Fruit fly (Drosophila melanogaster) whole organism, embryonic: ENCODE measurements around the gene Nup107.

Source experiments
- Atf3 ChIP-seq: fragments of 200-800 bp; sonication (Bioruptor generic); optimal IDR thresholded peaks from 3 replicates; lab custom pipeline; 2016; ENCODE audit warnings: missing biosample characterization, missing genetic modification characterization
- CG11085 ChIP-seq: fragments of 200-800 bp; sonication (Bioruptor generic); IDR thresholded peaks from 2 replicates; pipeline ENCODE4 v1.3.6; 2022; ENCODE audit warnings: missing biosample characterization, missing genetic modification characterization
- CG12155 ChIP-seq: fragments of 200-800 bp; sonication (Bioruptor generic); optimal IDR thresholded peaks from 3 replicates; lab custom pipeline; 2016; ENCODE audit warnings: missing biosample characterization, missing genetic modification characterization
- CG12942 ChIP-seq: fragments of 200-800 bp; sonication (Bioruptor generic); optimal IDR thresholded peaks from 3 replicates; lab custom pipeline; 2016; ENCODE audit warnings: missing biosample characterization, missing genetic modification characterization
- CG14050 ChIP-seq: fragments of 200-800 bp; sonication (Bioruptor generic); IDR thresholded peaks from 3 replicates; pipeline ENCODE4 v1.3.6; 2022; ENCODE audit warnings: missing biosample characterization, missing genetic modification characterization
- CG14441 ChIP-seq: fragments of 200-800 bp; sonication (Bioruptor generic); IDR thresholded peaks from 2 replicates; pipeline ENCODE4 v1.3.6; 2022; ENCODE audit warnings: missing biosample characterization, missing genetic modification characterization
- CG17612 ChIP-seq: fragments of 200-800 bp; sonication (Bioruptor generic); IDR thresholded peaks from 2 replicates; pipeline ENCODE4 v1.3.6; 2022; ENCODE audit warnings: missing biosample characterization, missing genetic modification characterization
- CG4360 ChIP-seq: fragments of 200-800 bp; sonication (Bioruptor generic); IDR thresholded peaks from 2 replicates; pipeline ENCODE4 v1.3.6; 2022; ENCODE audit warnings: missing biosample characterization, missing genetic modification characterization
- CG43689 ChIP-seq: fragments of 200-800 bp; sonication (Bioruptor generic); IDR thresholded peaks from 2 replicates; pipeline ENCODE4 v1.3.6; 2022; ENCODE audit warnings: missing biosample characterization, missing genetic modification characterization
- CG6765 ChIP-seq: fragments of 200-800 bp; sonication (Bioruptor generic); optimal IDR thresholded peaks from 3 replicates; lab custom pipeline; 2017; ENCODE audit warnings: missing biosample characterization, mild to moderate bottlenecking, missing genetic modification characterization
- CG7839 ChIP-seq: fragments of 200-800 bp; sonication (Bioruptor generic); optimal IDR thresholded peaks from 3 replicates; lab custom pipeline; 2018; ENCODE audit warnings: missing biosample characterization, mild to moderate bottlenecking, missing genetic modification characterization, moderate library complexity
- CG7987 ChIP-seq: fragments of 200-800 bp; sonication (Bioruptor generic); optimal IDR thresholded peaks from 2 replicates; lab custom pipeline; 2018; ENCODE audit warnings: missing biosample characterization, mild to moderate bottlenecking, missing genetic modification characterization, moderate library complexity
- CG8924 ChIP-seq: fragments of 200-800 bp; optimal IDR thresholded peaks from 3 replicates; lab custom pipeline; 2019; ENCODE audit warnings: missing biosample characterization, mild to moderate bottlenecking, missing genetic modification characterization, moderate library complexity
- Fer2 ChIP-seq: fragments of 200-800 bp; sonication (Bioruptor generic); optimal IDR thresholded peaks from 2 replicates; lab custom pipeline; 2018; ENCODE audit warnings: missing biosample characterization, mild to moderate bottlenecking, missing genetic modification characterization, moderate library complexity
- Gug ChIP-seq: fragments of 200-800 bp; sonication (Bioruptor generic); IDR thresholded peaks from 4 replicates; pipeline ENCODE4 v1.3.6; 2022; ENCODE audit warnings: missing biosample characterization, missing genetic modification characterization
- HLH4C ChIP-seq: fragments of 200-800 bp; sonication (Bioruptor generic); IDR thresholded peaks from 3 replicates; pipeline ENCODE4 v1.3.6; 2022; ENCODE audit warnings: missing biosample characterization, missing genetic modification characterization; ENCODE audit not compliant: partially characterized antibody
- Hr51 ChIP-seq, 2 experiments: fragments of 200-800 bp; sonication (Bioruptor generic); optimal IDR thresholded peaks; 2 replicates in 1 of 2; 3 replicates in 1 of 2; lab custom pipeline; 2016 to 2018; ENCODE audit warnings: missing biosample characterization in 2 of 2, missing genetic modification characterization in 2 of 2, mild to moderate bottlenecking in 1 of 2, moderate library complexity in 1 of 2
- Hr78 ChIP-seq, 2 experiments: fragments of 200-800 bp in 1 of 2; fragments of >200 bp in 1 of 2; sonication (Bioruptor generic) in 1 of 2; optimal IDR thresholded peaks; 2 replicates each; lab custom pipeline; 2017 to 2019; ENCODE audit warnings: missing biosample characterization in 2 of 2, missing genetic modification characterization in 2 of 2, mild to moderate bottlenecking in 1 of 2, moderate library complexity in 1 of 2
- Hsf ChIP-seq: fragments of 200-800 bp; sonication (Bioruptor generic); optimal IDR thresholded peaks from 3 replicates; lab custom pipeline; 2016; ENCODE audit warnings: missing biosample characterization, missing genetic modification characterization
- Lhr ChIP-seq: fragments of 200-800 bp; sonication (Bioruptor generic); optimal IDR thresholded peaks from 3 replicates; lab custom pipeline; 2017; ENCODE audit warnings: mild to moderate bottlenecking, missing biosample characterization, missing genetic modification reagents, missing genetic modification characterization
- Mes4 ChIP-seq: fragments of 200-800 bp; sonication (Bioruptor generic); optimal IDR thresholded peaks from 2 replicates; lab custom pipeline; 2016; ENCODE audit warnings: missing biosample characterization, missing genetic modification characterization
- NK7.1 ChIP-seq: fragments of 200-800 bp; sonication (Bioruptor generic); optimal IDR thresholded peaks from 3 replicates; lab custom pipeline; 2016; ENCODE audit warnings: missing biosample characterization, missing genetic modification characterization
- Neu2 ChIP-seq: fragments of 200-800 bp; sonication (Bioruptor generic); optimal IDR thresholded peaks from 3 replicates; lab custom pipeline; 2016; ENCODE audit warnings: missing biosample characterization, missing genetic modification characterization, borderline replicate concordance
- PHDP ChIP-seq: fragments of 200-800 bp; sonication (Bioruptor generic); optimal IDR thresholded peaks from 3 replicates; lab custom pipeline; 2018; ENCODE audit warnings: missing biosample characterization, mild to moderate bottlenecking, missing genetic modification characterization, moderate library complexity
- Rx ChIP-seq: fragments of 200-800 bp; sonication (Bioruptor generic); IDR thresholded peaks from 2 replicates; pipeline ENCODE4 v1.3.6; 2022; ENCODE audit warnings: missing biosample characterization, missing genetic modification characterization
- Sin3A ChIP-seq: fragments of >200 bp; optimal IDR thresholded peaks from 2 replicates; lab custom pipeline; 2018
- Sry-δ ChIP-seq: fragments of 200-800 bp; sonication (Bioruptor generic); optimal IDR thresholded peaks from 2 replicates; lab custom pipeline; 2016; ENCODE audit warnings: missing biosample characterization, missing genetic modification characterization
- Trl ChIP-seq, 3 experiments: fragments of >200 bp in 2 of 3; fragments of 200-800 bp in 1 of 3; sonication (Bioruptor generic) in 1 of 3; optimal IDR thresholded peaks; 2 replicates in 1 of 3; 3 replicates in 2 of 3; lab custom pipeline; 2016 to 2017; ENCODE audit warnings: missing biosample characterization in 1 of 3, missing genetic modification characterization in 1 of 3
- ap ChIP-seq: fragments of 200-800 bp; sonication (Bioruptor generic); IDR thresholded peaks from 2 replicates; pipeline ENCODE4 v1.3.6; 2022; ENCODE audit warnings: missing biosample characterization, missing genetic modification characterization
- ase ChIP-seq: fragments of 200-800 bp; sonication (Bioruptor generic); IDR thresholded peaks from 3 replicates; pipeline ENCODE4 v1.3.6; 2022; ENCODE audit warnings: missing biosample characterization, missing genetic modification characterization
- cas ChIP-seq: fragments of 200-800 bp; sonication (Bioruptor generic); IDR thresholded peaks from 2 replicates; pipeline ENCODE4 v1.3.6; 2022; ENCODE audit warnings: missing biosample characterization, missing genetic modification characterization
- cg ChIP-seq: fragments of 200-800 bp; sonication (Bioruptor generic); optimal IDR thresholded peaks from 3 replicates; lab custom pipeline; 2019; ENCODE audit warnings: missing biosample characterization, mild to moderate bottlenecking, missing genetic modification characterization, moderate library complexity
- disco-r ChIP-seq: fragments of 200-800 bp; sonication (Bioruptor generic); optimal IDR thresholded peaks from 2 replicates; lab custom pipeline; 2016; ENCODE audit warnings: missing biosample characterization, missing genetic modification characterization
- dysf ChIP-seq: fragments of 200-800 bp; sonication (Bioruptor generic); IDR thresholded peaks from 3 replicates; pipeline ENCODE4 v1.3.6; 2022; ENCODE audit warnings: missing biosample characterization, missing genetic modification characterization
- en ChIP-seq: fragments of 200-800 bp; sonication (Bioruptor generic); optimal IDR thresholded peaks from 2 replicates; lab custom pipeline; 2016; ENCODE audit warnings: missing biosample characterization, missing genetic modification characterization
- gt ChIP-seq: fragments of 200-800 bp; sonication (Bioruptor generic); IDR thresholded peaks from 2 replicates; pipeline ENCODE4 v1.3.6; 2022; ENCODE audit warnings: missing biosample characterization, missing genetic modification characterization
- hb ChIP-seq: fragments of 200-800 bp; sonication (Bioruptor generic); IDR thresholded peaks from 3 replicates; pipeline ENCODE4 v1.3.6; 2022; ENCODE audit warnings: missing biosample characterization, missing genetic modification characterization; ENCODE audit not compliant: partially characterized antibody
- jing ChIP-seq: fragments of 200-800 bp; sonication (Bioruptor generic); optimal IDR thresholded peaks from 2 replicates; lab custom pipeline; 2018; ENCODE audit warnings: missing biosample characterization, mild to moderate bottlenecking, missing genetic modification characterization
- lmd ChIP-seq: fragments of 200-800 bp; sonication (Bioruptor generic); IDR thresholded peaks from 2 replicates; pipeline ENCODE4 v1.3.6; 2022; ENCODE audit warnings: missing biosample characterization, missing genetic modification characterization
- prd ChIP-seq, 3 experiments: fragments of >200 bp in 2 of 3; fragments of 200-800 bp in 1 of 3; sonication (Bioruptor generic) in 1 of 3; optimal IDR thresholded peaks in 2 of 3; IDR thresholded peaks in 1 of 3; 2 replicates in 2 of 3; 3 replicates in 1 of 3; pipeline versions ENCODE4 v1.3.6 to Lab custom; 2017 to 2022; ENCODE audit warnings: missing biosample characterization in 1 of 3, missing genetic modification characterization in 1 of 3
- ranshi ChIP-seq: fragments of 200-800 bp; sonication (Bioruptor generic); IDR thresholded peaks from 2 replicates; pipeline ENCODE4 v1.3.6; 2022; ENCODE audit warnings: missing biosample characterization, missing genetic modification characterization
- row ChIP-seq: fragments of 200-800 bp; sonication (Bioruptor generic); IDR thresholded peaks from 3 replicates; pipeline ENCODE4 v1.3.6; 2022; ENCODE audit warnings: missing biosample characterization, missing genetic modification characterization
- seq ChIP-seq: fragments of 200-800 bp; sonication (Bioruptor generic); IDR thresholded peaks from 2 replicates; pipeline ENCODE4 v1.3.6; 2022; ENCODE audit warnings: missing biosample characterization, missing genetic modification characterization
- sima ChIP-seq: fragments of 200-800 bp; sonication (Bioruptor generic); optimal IDR thresholded peaks from 2 replicates; lab custom pipeline; 2016; ENCODE audit warnings: missing biosample characterization, missing genetic modification characterization
- twi ChIP-seq: fragments of 200-800 bp; optimal IDR thresholded peaks from 2 replicates; lab custom pipeline; 2019; ENCODE audit warnings: missing biosample characterization, mild to moderate bottlenecking, missing genetic modification characterization, moderate library complexity
- unc-4 ChIP-seq: fragments of 200-800 bp; sonication (Bioruptor generic); IDR thresholded peaks from 2 replicates; pipeline ENCODE4 v1.3.6; 2022; ENCODE audit warnings: missing biosample characterization, missing genetic modification characterization; ENCODE audit not compliant: partially characterized antibody
- usp ChIP-seq: fragments of >200 bp; optimal IDR thresholded peaks from 2 replicates; lab custom pipeline; 2017; ENCODE audit warnings: missing biosample characterization, missing genetic modification characterization
- zen ChIP-seq: fragments of 200-800 bp; sonication (Bioruptor generic); optimal IDR thresholded peaks from 3 replicates; lab custom pipeline; 2018; ENCODE audit warnings: missing biosample characterization, mild to moderate bottlenecking, missing genetic modification characterization, moderate library complexity

Nup107 gene

DNA sequence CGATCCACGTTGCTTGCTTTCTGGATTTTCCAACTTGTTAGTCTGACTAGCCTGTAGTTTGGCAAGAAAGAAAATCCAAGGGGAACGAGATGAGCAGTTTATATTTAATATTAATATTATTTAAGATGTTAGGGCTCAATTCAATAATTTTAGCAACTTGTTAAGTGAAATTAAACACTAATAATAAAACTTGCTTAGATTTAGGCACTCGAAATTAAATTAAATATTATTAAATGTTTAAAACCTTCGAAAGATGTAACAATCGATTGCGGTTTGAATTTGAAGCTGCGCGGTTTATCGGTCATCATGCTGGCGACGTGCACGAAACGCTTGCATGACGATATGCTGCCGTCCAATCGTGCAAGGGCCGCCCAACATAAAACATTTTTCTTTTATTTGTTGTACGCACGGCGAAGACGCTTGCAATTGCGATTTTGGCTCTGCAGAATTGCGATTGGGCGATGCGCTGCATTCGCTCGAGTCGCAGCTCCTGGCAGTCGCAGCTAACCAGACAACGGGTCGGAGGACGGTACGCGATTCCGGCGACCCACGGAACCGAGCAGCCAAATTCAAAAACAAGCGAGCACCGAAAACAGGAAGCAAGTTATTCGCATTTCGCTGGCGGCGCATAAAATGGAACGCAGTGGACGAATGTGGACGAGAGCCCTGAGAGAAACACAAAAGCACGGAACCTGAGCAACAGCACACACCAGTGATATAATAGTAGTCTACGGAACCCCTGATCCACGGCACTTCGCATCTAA lies 1.3 kb upstream of the Nup107 start, which contains the start of the genes Vha16-5 and CG12299 (continued):
- TF ChIP-seq seq (peak; percentile 34; the same call in 1 of the 2 replicates), zen (tag; lab: Kevin White, UChicago) (peak; percentile 94), PHDP (tag; lab: Kevin White, UChicago) (peak; percentile 83), Mes4 (GFP tag; lab: Kevin White, UChicago) (peak; percentile 67), Sin3A (no peak), gt (GFP tag; lab: Robert Waterston, UW) (peak; percentile 69), Neu2 (GFP tag; lab: Kevin White, UChicago) (no peak), CG12942 (GFP tag; lab: Kevin White, UChicago) (peak; percentile 86), Hr51 (GFP tag; optimal IDR thresholded peaks at IDR 0.05; lab: Kevin White, UChicago) (peak in 1 of 2 experiments; percentile 90), Hr78 (GFP tag; optimal IDR thresholded peaks at IDR 0.05; lab: Kevin White, UChicago) (no peak), Trl (optimal IDR thresholded peaks at IDR 0.05; lab: Kevin White, UChicago) (no peak), Trl (GFP tag; optimal IDR thresholded peaks at IDR 0.05; lab: Kevin White, UChicago) (peak; percentile 86), usp (GFP tag; lab: Kevin White, UChicago) (no peak), cg (GFP tag; lab: Kevin White, UChicago) (no peak), Fer2 (peak; percentile 48), prd (optimal IDR thresholded peaks at IDR 0.05; lab: Kevin White, UChicago) (no peak), prd (GFP tag; IDR thresholded peaks at IDR 0.05; lab: Robert Waterston, UW) (peak; percentile 95), CG11085 (GFP tag; lab: Robert Waterston, UW) (peak; percentile 69), CG8924 (tag; lab: Kevin White, UChicago) (peak; percentile 82), lmd (GFP tag; lab: Robert Waterston, UW) (peak; percentile 92), row (peak; percentile 83), Lhr (GFP tag; lab: Kevin White, UChicago) (peak; percentile 2)
- TF ChIP-seq, all 482 proteins: peak for 356

DNA sequence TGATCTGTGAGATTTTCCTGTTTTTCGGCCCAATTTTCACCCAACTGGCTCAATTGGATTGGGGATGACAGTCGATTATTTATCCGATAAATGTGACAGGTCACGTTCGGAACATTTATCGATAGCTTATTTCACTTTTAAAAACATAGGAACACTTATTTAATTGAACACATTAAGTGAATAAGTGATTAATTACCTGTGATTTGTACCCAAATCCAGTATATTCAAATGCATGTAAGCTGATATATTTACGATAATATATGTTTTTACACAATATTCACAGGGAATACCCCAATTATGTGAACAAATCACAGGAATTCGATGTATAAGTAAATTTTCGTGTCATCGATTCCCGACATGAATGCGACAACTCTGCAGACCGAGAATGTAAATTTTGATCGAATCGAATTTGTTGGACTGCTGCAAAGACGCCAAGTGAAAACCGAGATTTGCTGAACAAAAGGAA lies 3.5 kb downstream of the Nup107 start, which contains the start of the genes EMC3 and Dpy-30L1:
EMC3 (minus strand) TSS at position 81 of the 466 bp plus-strand sequence.
Dpy-30L1 (plus strand) TSS at position 311 of the 466 bp plus-strand sequence.
- TF ChIP-seq Rx (GFP tag; lab: Robert Waterston, UW) (no peak), NK7.1 (GFP tag; lab: Kevin White, UChicago) (peak; percentile 26), cas (no peak), CG7839 (no peak), CG14441 (GFP tag; lab: Robert Waterston, UW) (peak; percentile 53; the same call in 1 of the 2 replicates), ap (no peak), sima (GFP tag; lab: Kevin White, UChicago) (no peak), CG6765 (GFP tag; lab: Kevin White, UChicago) (peak; percentile 0), CG12155 (GFP tag; lab: Kevin White, UChicago) (peak; percentile 54), hb (GFP tag; lab: Robert Waterston, UW) (peak; percentile 73; the same call in 2 of the 3 replicates), ranshi (peak; percentile 47; the same call in 1 of the 2 replicates), Atf3 (no peak), HLH4C (GFP tag; lab: Robert Waterston, UW) (peak; percentile 86), en (no peak), Gug (GFP tag; lab: Robert Waterston, UW) (no peak), dysf (GFP tag; lab: Robert Waterston, UW) (peak; percentile 57; the same call in 2 of the 3 replicates), unc-4 (GFP tag; lab: Robert Waterston, UW) (peak; percentile 92), CG4360 (GFP tag; lab: Robert Waterston, UW) (no peak), CG14050 (GFP tag; lab: Robert Waterston, UW) (no peak), Sry-δ (GFP tag; lab: Kevin White, UChicago) (peak; percentile 87), CG43689 (GFP tag; lab: Robert Waterston, UW) (no peak), Hsf (GFP tag; lab: Kevin White, UChicago) (peak; percentile 67), CG7987 (GFP tag; lab: Kevin White, UChicago) (no peak), CG17612 (no peak), jing (GFP tag; lab: Kevin White, UChicago) (no peak), twi (tag; lab: Kevin White, UChicago) (no peak), disco-r (peak; percentile 18), ase (GFP tag; lab: Robert Waterston, UW) (peak; percentile 23; the same call in 1 of the 3 replicates)
